Fruit fly (Drosophila melanogaster) whole organism, embryonic: ENCODE data around the gene CG7164.

Experiments used
- CG10147 ChIP-seq: fragments of 200-800 bp; sonication (Bioruptor generic); optimal IDR thresholded peaks from 2 replicates; lab custom pipeline; 2019; ENCODE audit warnings: missing biosample characterization, mild to moderate bottlenecking, missing genetic modification characterization, moderate library complexity
- CG10267 ChIP-seq: fragments of 200-800 bp; sonication (Bioruptor generic); optimal IDR thresholded peaks from 2 replicates; lab custom pipeline; 2018; ENCODE audit warnings: missing biosample characterization, mild to moderate bottlenecking, missing genetic modification characterization, moderate library complexity
- CG11398 ChIP-seq: fragments of 200-800 bp; sonication (Bioruptor generic); optimal IDR thresholded peaks from 2 replicates; lab custom pipeline; 2016; ENCODE audit warnings: missing biosample characterization, missing genetic modification characterization
- CG11696 ChIP-seq: fragments of 200-800 bp; sonication (Bioruptor generic); IDR thresholded peaks from 2 replicates; pipeline ENCODE4 v1.3.6; 2022; ENCODE audit warnings: missing biosample characterization, missing genetic modification characterization
- CG12236 ChIP-seq: fragments of 200-800 bp; sonication (Bioruptor generic); optimal IDR thresholded peaks from 2 replicates; lab custom pipeline; 2016; ENCODE audit warnings: missing biosample characterization, missing genetic modification characterization
- CG1233 ChIP-seq: fragments of 200-800 bp; sonication (Bioruptor generic); optimal IDR thresholded peaks from 4 replicates; lab custom pipeline; 2018; ENCODE audit warnings: missing biosample characterization, mild to moderate bottlenecking, missing genetic modification characterization
- CG12942 ChIP-seq: fragments of 200-800 bp; sonication (Bioruptor generic); optimal IDR thresholded peaks from 3 replicates; lab custom pipeline; 2016; ENCODE audit warnings: missing biosample characterization, missing genetic modification characterization
- CG13123 ChIP-seq: fragments of 200-800 bp; sonication (Bioruptor generic); optimal IDR thresholded peaks from 2 replicates; lab custom pipeline; 2016; ENCODE audit warnings: missing biosample characterization, missing genetic modification characterization
- CG13894 ChIP-seq: fragments of 200-800 bp; sonication (Bioruptor generic); optimal IDR thresholded peaks from 3 replicates; lab custom pipeline; 2018; ENCODE audit warnings: missing biosample characterization, mild to moderate bottlenecking, missing genetic modification characterization, moderate library complexity
- CG16863 ChIP-seq: fragments of 200-800 bp; sonication (Bioruptor generic); optimal IDR thresholded peaks from 3 replicates; lab custom pipeline; 2016; ENCODE audit warnings: missing biosample characterization, missing genetic modification characterization
- CG17612 ChIP-seq: fragments of 200-800 bp; sonication (Bioruptor generic); IDR thresholded peaks from 2 replicates; pipeline ENCODE4 v1.3.6; 2022; ENCODE audit warnings: missing biosample characterization, missing genetic modification characterization
- CG1832 ChIP-seq: fragments of 200-800 bp; sonication (Bioruptor generic); optimal IDR thresholded peaks from 2 replicates; lab custom pipeline; 2017; ENCODE audit warnings: missing biosample characterization, mild to moderate bottlenecking, missing genetic modification characterization, inconsistent platforms
- CG18476 ChIP-seq: fragments of 200-800 bp; sonication (Bioruptor generic); optimal IDR thresholded peaks from 2 replicates; lab custom pipeline; 2016; ENCODE audit warnings: missing biosample characterization, mild to moderate bottlenecking, missing genetic modification characterization
- CG32767 ChIP-seq: fragments of 200-800 bp; sonication (Bioruptor generic); IDR thresholded peaks from 2 replicates; pipeline ENCODE4 v1.3.6; 2022; ENCODE audit warnings: missing biosample characterization, missing genetic modification characterization
- CG33557 ChIP-seq: fragments of 200-800 bp; sonication (Bioruptor generic); optimal IDR thresholded peaks from 2 replicates; lab custom pipeline; 2019; ENCODE audit warnings: missing biosample characterization, mild to moderate bottlenecking, missing genetic modification characterization, moderate library complexity
- CG5245 ChIP-seq: fragments of 200-800 bp; sonication (Bioruptor generic); optimal IDR thresholded peaks from 3 replicates; lab custom pipeline; 2016; ENCODE audit warnings: missing biosample characterization, missing genetic modification characterization
- CG6791 ChIP-seq: fragments of 200-800 bp; sonication (Bioruptor generic); IDR thresholded peaks from 3 replicates; pipeline ENCODE4 v1.3.6; 2022; ENCODE audit warnings: missing biosample characterization, missing genetic modification characterization; ENCODE audit not compliant: partially characterized antibody
- CG8089 ChIP-seq: fragments of 200-800 bp; sonication (Bioruptor generic); optimal IDR thresholded peaks from 3 replicates; lab custom pipeline; 2016; ENCODE audit warnings: missing biosample characterization, missing genetic modification characterization
- CG8478 ChIP-seq: fragments of >200 bp; optimal IDR thresholded peaks from 2 replicates; lab custom pipeline; 2018
- CHES-1-like ChIP-seq: fragments of 200-800 bp; sonication (Bioruptor generic); optimal IDR thresholded peaks from 2 replicates; lab custom pipeline; 2016; ENCODE audit warnings: missing biosample characterization, missing genetic modification characterization
- Dll ChIP-seq: fragments of 200-800 bp; sonication (Bioruptor generic); IDR thresholded peaks from 4 replicates; pipeline ENCODE4 v1.3.6; 2022; ENCODE audit warnings: missing biosample characterization, missing genetic modification characterization; ENCODE audit not compliant: partially characterized antibody
- Dref ChIP-seq: fragments of 200-800 bp; sonication (Bioruptor generic); IDR thresholded peaks from 2 replicates; pipeline ENCODE4 v1.3.6; 2022; ENCODE audit warnings: missing biosample characterization, missing genetic modification characterization
- Elba2 ChIP-seq: fragments of 200-800 bp; sonication (Bioruptor generic); optimal IDR thresholded peaks from 3 replicates; lab custom pipeline; 2016; ENCODE audit warnings: missing biosample characterization, missing genetic modification characterization
- H15 ChIP-seq: fragments of 200-800 bp; sonication (Bioruptor generic); IDR thresholded peaks from 3 replicates; pipeline ENCODE4 v1.3.6; 2022; ENCODE audit warnings: missing biosample characterization, missing genetic modification characterization
- HHEX ChIP-seq: fragments of 200-800 bp; sonication (Bioruptor generic); optimal IDR thresholded peaks from 3 replicates; lab custom pipeline; 2017; ENCODE audit warnings: missing biosample characterization, mild to moderate bottlenecking, missing genetic modification characterization, missing genetic modification reagents
- HLH3B ChIP-seq: fragments of 200-800 bp; sonication (Bioruptor generic); IDR thresholded peaks from 2 replicates; pipeline ENCODE4 v1.3.6; 2022; ENCODE audit warnings: missing biosample characterization, missing genetic modification characterization
- Hand ChIP-seq: fragments of 200-800 bp; sonication (Bioruptor generic); optimal IDR thresholded peaks from 2 replicates; lab custom pipeline; 2017; ENCODE audit warnings: mild to moderate bottlenecking, missing biosample characterization, missing genetic modification reagents, missing genetic modification characterization
- Hey ChIP-seq: fragments of 200-800 bp; sonication (Bioruptor generic); optimal IDR thresholded peaks from 3 replicates; lab custom pipeline; 2018; ENCODE audit warnings: missing biosample characterization, mild to moderate bottlenecking, missing genetic modification characterization
- Hr39 ChIP-seq: fragments of >200 bp; optimal IDR thresholded peaks from 2 replicates; lab custom pipeline; 2017
- Mrtf ChIP-seq: fragments of 200-800 bp; sonication (Bioruptor generic); IDR thresholded peaks from 3 replicates; pipeline ENCODE4 v1.3.6; 2022; ENCODE audit warnings: missing biosample characterization, missing genetic modification characterization
- NK7.1 ChIP-seq: fragments of 200-800 bp; sonication (Bioruptor generic); optimal IDR thresholded peaks from 3 replicates; lab custom pipeline; 2016; ENCODE audit warnings: missing biosample characterization, missing genetic modification characterization
- Nf-YC ChIP-seq: fragments of 200-800 bp; optimal IDR thresholded peaks from 3 replicates; lab custom pipeline; 2019; ENCODE audit warnings: missing biosample characterization, mild to moderate bottlenecking, missing genetic modification characterization, moderate library complexity
- Poxn ChIP-seq: fragments of 200-800 bp; sonication (Bioruptor generic); IDR thresholded peaks from 2 replicates; pipeline ENCODE4 v1.3.6; 2022; ENCODE audit warnings: missing biosample characterization, missing genetic modification characterization
- chn ChIP-seq: fragments of 200-800 bp; sonication (Bioruptor generic); optimal IDR thresholded peaks from 2 replicates; lab custom pipeline; 2016; ENCODE audit warnings: missing biosample characterization, missing genetic modification characterization
- crp ChIP-seq, 2 experiments: fragments of 200-800 bp; sonication (Bioruptor generic); optimal IDR thresholded peaks; 2 replicates in 1 of 2; 3 replicates in 1 of 2; lab custom pipeline; 2017; ENCODE audit warnings: missing biosample characterization in 2 of 2, missing genetic modification characterization in 2 of 2, mild to moderate bottlenecking in 1 of 2, moderate library complexity in 1 of 2
- dysf ChIP-seq: fragments of 200-800 bp; sonication (Bioruptor generic); IDR thresholded peaks from 3 replicates; pipeline ENCODE4 v1.3.6; 2022; ENCODE audit warnings: missing biosample characterization, missing genetic modification characterization
- esg ChIP-seq: fragments of 200-800 bp; sonication (Bioruptor generic); conservative IDR thresholded peaks from 2 replicates; pipeline ENCODE4 v1.3.6; 2022; ENCODE audit warnings: missing biosample characterization, missing genetic modification characterization
- fd64A ChIP-seq: fragments of 200-800 bp; sonication (Bioruptor generic); optimal IDR thresholded peaks from 3 replicates; lab custom pipeline; 2018; ENCODE audit warnings: missing biosample characterization, mild to moderate bottlenecking, missing genetic modification characterization
- gt ChIP-seq: fragments of 200-800 bp; sonication (Bioruptor generic); IDR thresholded peaks from 2 replicates; pipeline ENCODE4 v1.3.6; 2022; ENCODE audit warnings: missing biosample characterization, missing genetic modification characterization
- inv ChIP-seq: fragments of 200-800 bp; sonication (Bioruptor generic); IDR thresholded peaks from 2 replicates; pipeline ENCODE4 v1.3.6; 2022; ENCODE audit warnings: missing biosample characterization, missing genetic modification characterization; ENCODE audit not compliant: partially characterized antibody
- klu ChIP-seq: fragments of 200-800 bp; sonication (Bioruptor generic); IDR thresholded peaks from 2 replicates; pipeline ENCODE4 v1.3.6; 2022; ENCODE audit warnings: missing biosample characterization, missing genetic modification characterization
- lbe ChIP-seq: fragments of 200-800 bp; sonication (Bioruptor generic); optimal IDR thresholded peaks from 2 replicates; lab custom pipeline; 2016; ENCODE audit warnings: missing biosample characterization, mild to moderate bottlenecking, missing genetic modification characterization
- nau ChIP-seq: fragments of 200-800 bp; sonication (Bioruptor generic); optimal IDR thresholded peaks from 3 replicates; lab custom pipeline; 2017; ENCODE audit warnings: missing biosample characterization, mild to moderate bottlenecking, missing genetic modification characterization, missing genetic modification reagents
- pho ChIP-seq: fragments of 200-800 bp; sonication (Bioruptor generic); optimal IDR thresholded peaks from 2 replicates; lab custom pipeline; 2016; ENCODE audit warnings: missing biosample characterization, missing genetic modification characterization
- sc ChIP-seq, 3 experiments: fragments of >200 bp in 2 of 3; fragments of 200-800 bp in 1 of 3; sonication (Bioruptor generic) in 1 of 3; optimal IDR thresholded peaks; 2 replicates in 2 of 3; 3 replicates in 1 of 3; lab custom pipeline; 2017; ENCODE audit warnings: mild to moderate bottlenecking in 1 of 3, missing biosample characterization in 1 of 3, missing genetic modification characterization in 1 of 3, missing genetic modification reagents in 1 of 3
- seq ChIP-seq: fragments of 200-800 bp; sonication (Bioruptor generic); IDR thresholded peaks from 2 replicates; pipeline ENCODE4 v1.3.6; 2022; ENCODE audit warnings: missing biosample characterization, missing genetic modification characterization
- tgo ChIP-seq: fragments of 200-800 bp; sonication (Bioruptor generic); IDR thresholded peaks from 3 replicates; pipeline ENCODE4 v1.3.6; 2022; ENCODE audit warnings: missing biosample characterization, missing genetic modification characterization
- tio ChIP-seq: fragments of 200-800 bp; sonication (Bioruptor generic); optimal IDR thresholded peaks from 2 replicates; lab custom pipeline; 2017; ENCODE audit warnings: missing biosample characterization, missing genetic modification characterization, inconsistent platforms
- twi ChIP-seq: fragments of 200-800 bp; optimal IDR thresholded peaks from 2 replicates; lab custom pipeline; 2019; ENCODE audit warnings: missing biosample characterization, mild to moderate bottlenecking, missing genetic modification characterization, moderate library complexity
- zen2 ChIP-seq: fragments of 200-800 bp; sonication (Bioruptor generic); IDR thresholded peaks from 3 replicates; pipeline ENCODE4 v1.3.6; 2022; ENCODE audit warnings: missing biosample characterization, missing genetic modification characterization; ENCODE audit not compliant: partially characterized antibody

The CG7164 gene

dm6 chr2L:7790448-7791355 is 9.4 kb downstream of the CG7164 start, which contains the start of gene CG7149 (continued):
- TF ChIP-seq zen2 (GFP tag; lab: Robert Waterston, UW) (no peak), klu (GFP tag; lab: Robert Waterston, UW) (no peak), Elba2 (no peak), CG18476 (GFP tag; lab: Kevin White, UChicago) (no peak), crp (GFP tag; optimal IDR thresholded peaks at IDR 0.05; lab: Kevin White, UChicago) (no peak), HLH3B (GFP tag; lab: Robert Waterston, UW) (no peak), CG12236 (GFP tag; lab: Kevin White, UChicago) (no peak), CG13894 (tag; lab: Kevin White, UChicago) (no peak), NK7.1 (GFP tag; lab: Kevin White, UChicago) (no peak), CG1233 (GFP tag; lab: Kevin White, UChicago) (no peak), Nf-YC (tag; lab: Kevin White, UChicago) (no peak), inv (no peak), gt (GFP tag; lab: Robert Waterston, UW) (no peak), tio (GFP tag; lab: Kevin White, UChicago) (no peak), Dref (GFP tag; lab: Robert Waterston, UW) (no peak), tgo (GFP tag; lab: Robert Waterston, UW) (peak; percentile 13; the same call in 1 of the 3 replicates), chn (GFP tag; lab: Kevin White, UChicago) (no peak), CG12942 (no peak), CG8089 (GFP tag; lab: Kevin White, UChicago) (no peak), HHEX (GFP tag; lab: Kevin White, UChicago) (no peak), Hr39 (lab: Kevin White, UChicago) (no peak), CG11398 (no peak), CG32767 (GFP tag; lab: Robert Waterston, UW) (no peak), CG11696 (GFP tag; lab: Robert Waterston, UW) (no peak), dysf (GFP tag; lab: Robert Waterston, UW) (peak; percentile 30; the same call in 1 of the 3 replicates), CHES-1-like (GFP tag; lab: Kevin White, UChicago) (no peak), H15 (no peak), pho (GFP tag; lab: Kevin White, UChicago) (peak; percentile 7), esg (GFP tag; lab: Robert Waterston, UW) (no peak), Hand (GFP tag; lab: Kevin White, UChicago) (peak; percentile 40), CG33557 (GFP tag; lab: Kevin White, UChicago) (no peak), CG13123 (GFP tag; lab: Kevin White, UChicago) (no peak), CG16863 (GFP tag; lab: Kevin White, UChicago) (no peak), Dll (no peak), CG5245 (GFP tag; lab: Kevin White, UChicago) (no peak), Hey (tag; lab: Kevin White, UChicago) (no peak), CG10267 (no peak), lbe (no peak), Mrtf (GFP tag; lab: Robert Waterston, UW) (no peak), sc (optimal IDR thresholded peaks at IDR 0.05; lab: Kevin White, UChicago) (no peak), sc (GFP tag; optimal IDR thresholded peaks at IDR 0.05; lab: Kevin White, UChicago) (no peak), CG10147 (peak; percentile 7), twi (tag; lab: Kevin White, UChicago) (no peak), CG8478 (lab: Kevin White, UChicago) (no peak), CG1832 (GFP tag; lab: Kevin White, UChicago) (no peak), fd64A (no peak), CG6791 (no peak), Poxn (no peak), seq (no peak), nau (GFP tag; lab: Kevin White, UChicago) (no peak), CG17612 (no peak)
